Fruit fly (Drosophila melanogaster) whole organism, embryonic: ENCODE results near the gene CG12661.

Experiments
- CG10209 ChIP-seq: fragments of 200-800 bp; sonication (Bioruptor generic); optimal IDR thresholded peaks from 3 replicates; lab custom pipeline; 2017; ENCODE audit warnings: missing biosample characterization, mild to moderate bottlenecking, missing genetic modification characterization, missing genetic modification reagents
- CG11085 ChIP-seq: fragments of 200-800 bp; sonication (Bioruptor generic); IDR thresholded peaks from 2 replicates; pipeline ENCODE4 v1.3.6; 2022; ENCODE audit warnings: missing biosample characterization, missing genetic modification characterization
- CG12104 ChIP-seq: fragments of 200-800 bp; sonication (Bioruptor generic); optimal IDR thresholded peaks from 3 replicates; lab custom pipeline; 2016; ENCODE audit warnings: missing biosample characterization, missing genetic modification characterization
- CG13123 ChIP-seq: fragments of 200-800 bp; sonication (Bioruptor generic); optimal IDR thresholded peaks from 2 replicates; lab custom pipeline; 2016; ENCODE audit warnings: missing biosample characterization, missing genetic modification characterization
- CG14014 ChIP-seq: fragments of 200-800 bp; sonication (Bioruptor generic); IDR thresholded peaks from 2 replicates; pipeline ENCODE4 v1.3.6; 2022; ENCODE audit warnings: missing biosample characterization, missing genetic modification characterization
- CG14667 ChIP-seq: fragments of 200-800 bp; sonication (Bioruptor generic); IDR thresholded peaks from 2 replicates; pipeline ENCODE4 v1.3.6; 2022; ENCODE audit warnings: missing biosample characterization, missing genetic modification characterization
- CG1529 ChIP-seq: fragments of 200-800 bp; sonication (Bioruptor generic); optimal IDR thresholded peaks from 3 replicates; lab custom pipeline; 2018; ENCODE audit warnings: missing biosample characterization, missing genetic modification characterization
- CG32767 ChIP-seq: fragments of 200-800 bp; sonication (Bioruptor generic); IDR thresholded peaks from 2 replicates; pipeline ENCODE4 v1.3.6; 2022; ENCODE audit warnings: missing biosample characterization, missing genetic modification characterization
- CG3407 ChIP-seq: fragments of 200-800 bp; sonication (Bioruptor generic); optimal IDR thresholded peaks from 2 replicates; lab custom pipeline; 2018; ENCODE audit warnings: missing biosample characterization, mild to moderate bottlenecking, missing genetic modification characterization
- CG4854 ChIP-seq: fragments of 200-800 bp; sonication (Bioruptor generic); optimal IDR thresholded peaks from 2 replicates; lab custom pipeline; 2016; ENCODE audit warnings: missing biosample characterization, missing genetic modification characterization, inconsistent platforms
- CG6254 ChIP-seq: fragments of 200-800 bp; sonication (Bioruptor generic); optimal IDR thresholded peaks from 3 replicates; lab custom pipeline; 2017; ENCODE audit warnings: mild to moderate bottlenecking, missing biosample characterization, missing genetic modification reagents, missing genetic modification characterization
- CG8924 ChIP-seq: fragments of 200-800 bp; optimal IDR thresholded peaks from 3 replicates; lab custom pipeline; 2019; ENCODE audit warnings: missing biosample characterization, mild to moderate bottlenecking, missing genetic modification characterization, moderate library complexity
- CG9932 ChIP-seq: fragments of 200-800 bp; sonication (Bioruptor generic); IDR thresholded peaks from 2 replicates; pipeline ENCODE4 v1.3.6; 2022; ENCODE audit warnings: missing biosample characterization, missing genetic modification characterization
- D19B ChIP-seq: fragments of 200-800 bp; sonication (Bioruptor generic); optimal IDR thresholded peaks from 2 replicates; lab custom pipeline; 2017; ENCODE audit warnings: missing biosample characterization, mild to moderate bottlenecking, missing genetic modification characterization
- Deaf1 ChIP-seq: fragments of 200-800 bp; optimal IDR thresholded peaks from 3 replicates; lab custom pipeline; 2019; ENCODE audit warnings: missing biosample characterization, mild to moderate bottlenecking, missing genetic modification characterization, moderate library complexity
- Hmr ChIP-seq: fragments of 200-800 bp; sonication (Bioruptor generic); optimal IDR thresholded peaks from 3 replicates; lab custom pipeline; 2017; ENCODE audit warnings: mild to moderate bottlenecking, missing biosample characterization, missing genetic modification reagents, missing genetic modification characterization
- Kr ChIP-seq: fragments of 200-800 bp; sonication (Bioruptor generic); optimal IDR thresholded peaks from 2 replicates; lab custom pipeline; 2017; ENCODE audit warnings: missing biosample characterization, mild to moderate bottlenecking, missing genetic modification characterization
- Lhr ChIP-seq: fragments of 200-800 bp; sonication (Bioruptor generic); optimal IDR thresholded peaks from 3 replicates; lab custom pipeline; 2017; ENCODE audit warnings: mild to moderate bottlenecking, missing biosample characterization, missing genetic modification reagents, missing genetic modification characterization
- Lim3 ChIP-seq: fragments of 200-800 bp; sonication (Bioruptor generic); IDR thresholded peaks from 2 replicates; pipeline ENCODE4 v1.3.6; 2022; ENCODE audit warnings: missing biosample characterization, missing genetic modification characterization
- Mes4 ChIP-seq: fragments of 200-800 bp; sonication (Bioruptor generic); optimal IDR thresholded peaks from 2 replicates; lab custom pipeline; 2016; ENCODE audit warnings: missing biosample characterization, missing genetic modification characterization
- Myb ChIP-seq: fragments of 200-800 bp; sonication (Bioruptor generic); optimal IDR thresholded peaks from 2 replicates; lab custom pipeline; 2016; ENCODE audit warnings: missing biosample characterization, missing genetic modification characterization
- PHDP ChIP-seq: fragments of 200-800 bp; sonication (Bioruptor generic); optimal IDR thresholded peaks from 3 replicates; lab custom pipeline; 2018; ENCODE audit warnings: missing biosample characterization, mild to moderate bottlenecking, missing genetic modification characterization, moderate library complexity
- Poxn ChIP-seq: fragments of 200-800 bp; sonication (Bioruptor generic); IDR thresholded peaks from 2 replicates; pipeline ENCODE4 v1.3.6; 2022; ENCODE audit warnings: missing biosample characterization, missing genetic modification characterization
- Rx ChIP-seq: fragments of 200-800 bp; sonication (Bioruptor generic); IDR thresholded peaks from 2 replicates; pipeline ENCODE4 v1.3.6; 2022; ENCODE audit warnings: missing biosample characterization, missing genetic modification characterization
- Trl ChIP-seq, 3 experiments: fragments of >200 bp in 2 of 3; fragments of 200-800 bp in 1 of 3; sonication (Bioruptor generic) in 1 of 3; optimal IDR thresholded peaks; 2 replicates in 1 of 3; 3 replicates in 2 of 3; lab custom pipeline; 2016 to 2017; ENCODE audit warnings: missing biosample characterization in 1 of 3, missing genetic modification characterization in 1 of 3
- Usf ChIP-seq: fragments of 200-800 bp; sonication (Bioruptor generic); optimal IDR thresholded peaks from 2 replicates; lab custom pipeline; 2017; ENCODE audit warnings: missing genotype, missing biosample characterization, missing genetic modification characterization
- Xbp1 ChIP-seq: fragments of 200-800 bp; sonication (Bioruptor generic); optimal IDR thresholded peaks from 3 replicates; lab custom pipeline; 2016; ENCODE audit warnings: missing biosample characterization, mild to moderate bottlenecking, missing genetic modification characterization
- btn ChIP-seq: fragments of 200-800 bp; sonication (Bioruptor generic); optimal IDR thresholded peaks from 2 replicates; lab custom pipeline; 2016; ENCODE audit warnings: missing biosample characterization, missing genetic modification characterization
- chm ChIP-seq: fragments of 200-800 bp; sonication (Bioruptor generic); IDR thresholded peaks from 2 replicates; pipeline ENCODE4 v1.3.6; 2022; ENCODE audit warnings: missing biosample characterization, missing genetic modification characterization
- chn ChIP-seq: fragments of 200-800 bp; sonication (Bioruptor generic); optimal IDR thresholded peaks from 2 replicates; lab custom pipeline; 2016; ENCODE audit warnings: missing biosample characterization, missing genetic modification characterization
- cwo ChIP-seq: fragments of 200-800 bp; sonication (Bioruptor generic); optimal IDR thresholded peaks from 3 replicates; lab custom pipeline; 2017; ENCODE audit warnings: missing biosample characterization, missing genetic modification characterization, mild to moderate bottlenecking, moderate library complexity, missing genetic modification reagents
- dysf ChIP-seq: fragments of 200-800 bp; sonication (Bioruptor generic); IDR thresholded peaks from 3 replicates; pipeline ENCODE4 v1.3.6; 2022; ENCODE audit warnings: missing biosample characterization, missing genetic modification characterization
- en ChIP-seq: fragments of 200-800 bp; sonication (Bioruptor generic); optimal IDR thresholded peaks from 2 replicates; lab custom pipeline; 2016; ENCODE audit warnings: missing biosample characterization, missing genetic modification characterization
- ftz-f1 ChIP-seq: fragments of 200-800 bp; sonication (Bioruptor generic); optimal IDR thresholded peaks from 2 replicates; lab custom pipeline; 2016; ENCODE audit warnings: missing biosample characterization, missing genetic modification characterization
- gfzf ChIP-seq: fragments of 200-800 bp; sonication (Bioruptor generic); optimal IDR thresholded peaks from 2 replicates; lab custom pipeline; 2016; ENCODE audit warnings: missing biosample characterization, mild to moderate bottlenecking, missing genetic modification characterization, moderate library complexity
- grau ChIP-seq: fragments of 200-800 bp; optimal IDR thresholded peaks from 3 replicates; lab custom pipeline; 2019; ENCODE audit warnings: missing biosample characterization, mild to moderate bottlenecking, missing genetic modification characterization, moderate library complexity
- h ChIP-seq: fragments of >200 bp; optimal IDR thresholded peaks from 2 replicates; lab custom pipeline; 2017
- jumu ChIP-seq: fragments of 200-800 bp; sonication (Bioruptor generic); optimal IDR thresholded peaks from 3 replicates; lab custom pipeline; 2016; ENCODE audit warnings: missing biosample characterization, missing genetic modification characterization
- ken ChIP-seq: fragments of 200-800 bp; sonication (Bioruptor generic); IDR thresholded peaks from 3 replicates; pipeline ENCODE4 v1.3.6; 2022; ENCODE audit warnings: missing biosample characterization, missing genetic modification characterization
- nau ChIP-seq: fragments of 200-800 bp; sonication (Bioruptor generic); optimal IDR thresholded peaks from 3 replicates; lab custom pipeline; 2017; ENCODE audit warnings: missing biosample characterization, mild to moderate bottlenecking, missing genetic modification characterization, missing genetic modification reagents
- nom ChIP-seq: fragments of 200-800 bp; sonication (Bioruptor generic); optimal IDR thresholded peaks from 2 replicates; lab custom pipeline; 2017; ENCODE audit warnings: missing biosample characterization, missing genetic modification characterization, mild to moderate bottlenecking, moderate library complexity, missing genetic modification reagents
- oc ChIP-seq: fragments of 200-800 bp; sonication (Bioruptor generic); optimal IDR thresholded peaks from 2 replicates; lab custom pipeline; 2018; ENCODE audit warnings: missing biosample characterization, mild to moderate bottlenecking, missing genetic modification characterization, moderate library complexity
- onecut ChIP-seq: fragments of 200-800 bp; sonication (Bioruptor generic); IDR thresholded peaks from 2 replicates; pipeline ENCODE4 v1.3.6; 2022; ENCODE audit warnings: missing biosample characterization, missing genetic modification characterization
- pnt ChIP-seq: fragments of 200-800 bp; sonication (Bioruptor generic); optimal IDR thresholded peaks from 3 replicates; lab custom pipeline; 2016; ENCODE audit warnings: missing biosample characterization, missing genetic modification characterization
- rib ChIP-seq: fragments of 200-800 bp; sonication (Bioruptor generic); IDR thresholded peaks from 2 replicates; pipeline ENCODE4 v1.3.6; 2022; ENCODE audit warnings: missing biosample characterization, missing genetic modification characterization
- slou ChIP-seq: fragments of 200-800 bp; sonication (Bioruptor generic); optimal IDR thresholded peaks from 3 replicates; lab custom pipeline; 2016; ENCODE audit warnings: missing biosample characterization, missing genetic modification characterization
- sna ChIP-seq: fragments of 200-800 bp; sonication (Bioruptor generic); IDR thresholded peaks from 2 replicates; pipeline ENCODE4 v1.3.6; 2022; ENCODE audit warnings: missing biosample characterization, missing genetic modification characterization; ENCODE audit not compliant: partially characterized antibody
- ssp ChIP-seq: fragments of 200-800 bp; sonication (Bioruptor generic); IDR thresholded peaks from 2 replicates; pipeline ENCODE4 v1.3.6; 2022; ENCODE audit warnings: missing biosample characterization, missing genetic modification characterization
- usp ChIP-seq: fragments of >200 bp; optimal IDR thresholded peaks from 2 replicates; lab custom pipeline; 2017; ENCODE audit warnings: missing biosample characterization, missing genetic modification characterization
- zen ChIP-seq: fragments of 200-800 bp; sonication (Bioruptor generic); optimal IDR thresholded peaks from 3 replicates; lab custom pipeline; 2018; ENCODE audit warnings: missing biosample characterization, mild to moderate bottlenecking, missing genetic modification characterization, moderate library complexity
- zf30C ChIP-seq: fragments of 200-800 bp; sonication (Bioruptor generic); optimal IDR thresholded peaks from 3 replicates; lab custom pipeline; 2018; ENCODE audit warnings: missing biosample characterization, mild to moderate bottlenecking, missing genetic modification characterization

The CG12661 gene

DNA sequence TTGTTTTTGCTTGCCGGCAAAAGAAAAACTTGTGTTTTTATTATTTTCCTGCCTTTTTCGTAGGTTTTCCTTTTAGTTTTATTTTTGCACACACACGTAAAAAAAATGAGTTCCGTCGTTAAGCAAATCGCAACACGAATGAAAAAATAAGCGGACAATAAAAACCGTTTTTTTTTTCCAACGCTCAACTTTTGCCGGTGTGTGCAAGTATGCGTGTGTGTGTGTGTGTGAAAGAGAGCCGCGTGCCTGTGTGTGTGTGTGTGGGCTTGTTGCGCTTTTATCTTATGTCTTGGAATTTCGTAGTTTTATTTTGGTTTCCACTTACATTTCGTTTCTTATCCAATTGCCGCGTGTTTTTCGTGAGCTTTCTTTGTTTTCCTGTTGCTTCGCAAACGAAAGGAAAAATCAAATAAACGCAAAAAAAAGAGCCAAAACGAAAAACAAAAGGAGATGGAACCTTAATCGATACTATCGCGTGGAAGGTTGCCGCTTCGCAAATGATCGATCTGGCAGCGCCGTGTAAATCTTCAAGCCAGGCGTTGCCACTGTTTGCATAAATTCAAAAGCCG is 25.5 kb downstream of the CG12661 start, which contains the start of gene Moe (continued):
- TF ChIP-seq oc (tag; lab: Kevin White, UChicago) (no peak), cwo (GFP tag; lab: Kevin White, UChicago) (no peak), Lhr (GFP tag; lab: Kevin White, UChicago) (peak; percentile 61), D19B (GFP tag; lab: Kevin White, UChicago) (no peak), CG8924 (peak; percentile 39), h (lab: Kevin White, UChicago) (no peak), CG1529 (GFP tag; lab: Kevin White, UChicago) (no peak), CG13123 (GFP tag; lab: Kevin White, UChicago) (peak; percentile 26), pnt (GFP tag; lab: Kevin White, UChicago) (peak; percentile 39), chm (GFP tag; lab: Robert Waterston, UW) (no peak), CG6254 (GFP tag; lab: Kevin White, UChicago) (no peak), Xbp1 (GFP tag; lab: Kevin White, UChicago) (peak; percentile 77), gfzf (GFP tag; lab: Kevin White, UChicago) (peak; percentile 25), Rx (0 out of 2 replicates have a peak, but pooled peaks have one; percentile 9), Lim3 (GFP tag; lab: Robert Waterston, UW) (no peak), slou (peak; percentile 19), btn (peak; percentile 12), PHDP (tag; lab: Kevin White, UChicago) (no peak), CG10209 (GFP tag; lab: Kevin White, UChicago) (no peak), nau (GFP tag; lab: Kevin White, UChicago) (no peak), CG9932 (GFP tag; lab: Robert Waterston, UW) (peak; percentile 83), usp (GFP tag; lab: Kevin White, UChicago) (no peak), Deaf1 (tag; lab: Kevin White, UChicago) (peak; percentile 0), zen (tag; lab: Kevin White, UChicago) (peak; percentile 25), Poxn (GFP tag; lab: Robert Waterston, UW) (no peak), zf30C (GFP tag; lab: Kevin White, UChicago) (peak; percentile 10), grau (peak; percentile 39), CG11085 (GFP tag; lab: Robert Waterston, UW) (peak; percentile 57), onecut (GFP tag; lab: Robert Waterston, UW) (peak; percentile 34), CG4854 (GFP tag; lab: Kevin White, UChicago) (peak; percentile 12), Mes4 (GFP tag; lab: Kevin White, UChicago) (peak; percentile 3), ken (GFP tag; lab: Robert Waterston, UW) (peak; percentile 62; the same call in 2 of the 3 replicates), CG32767 (no peak), CG14667 (0 out of 2 replicates have a peak, but pooled peaks have one; percentile 24), Myb (GFP tag; lab: Kevin White, UChicago) (peak; percentile 79), CG12104 (GFP tag; lab: Kevin White, UChicago) (peak; percentile 1), nom (peak; percentile 81), ftz-f1 (GFP tag; lab: Kevin White, UChicago) (no peak), Kr (GFP tag; lab: Kevin White, UChicago) (no peak), ssp (GFP tag; lab: Robert Waterston, UW) (no peak), dysf (peak; percentile 46; the same call in 2 of the 3 replicates), CG14014 (GFP tag; lab: Robert Waterston, UW) (0 out of 2 replicates have a peak, but pooled peaks have one; percentile 7), Hmr (peak; percentile 61), chn (GFP tag; lab: Kevin White, UChicago) (peak; percentile 73), en (GFP tag; lab: Kevin White, UChicago) (no peak), rib (GFP tag; lab: Robert Waterston, UW) (no peak), CG3407 (GFP tag; lab: Kevin White, UChicago) (no peak), Trl (optimal IDR thresholded peaks at IDR 0.05; lab: Kevin White, UChicago) (peak in 1 of 2 experiments; percentile 46), Trl (GFP tag; optimal IDR thresholded peaks at IDR 0.05; lab: Kevin White, UChicago) (peak; percentile 76), jumu (GFP tag; lab: Kevin White, UChicago) (peak; percentile 62), Usf (GFP tag; lab: Kevin White, UChicago) (no peak), sna (GFP tag; lab: Robert Waterston, UW) (peak; percentile 68; the same call in 1 of the 2 replicates)
